Worm (Caenorhabditis elegans): ENCODE data around the gene T01C4.8.

DNA sequence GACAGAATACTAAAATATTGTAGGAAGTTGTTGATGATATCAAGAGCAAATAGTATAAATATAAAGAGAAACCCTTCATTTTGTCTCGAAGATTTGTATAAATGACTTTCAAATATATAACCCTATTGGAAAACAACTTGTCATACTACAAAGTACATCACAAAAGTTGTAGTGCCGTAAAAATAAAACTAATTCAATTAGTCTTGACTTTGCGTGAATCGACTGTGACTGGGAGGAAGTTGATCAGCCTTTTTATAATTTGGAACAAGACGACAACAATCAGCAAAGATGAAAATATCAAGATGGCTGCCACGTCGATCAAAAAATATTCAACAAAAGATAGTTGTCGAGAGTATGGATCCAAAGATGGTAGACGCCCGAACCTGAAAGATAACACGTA lies 12.5 kb upstream of the T01C4.8 start, which contains the start of gene ugt-40:
- TF ChIP-seq dao-5 (tag; optimal IDR thresholded peaks at IDR 0.05) (no peak), him-1 (tag; optimal IDR thresholded peaks at IDR 0.05) (no peak)

Measured in whole organism, L4/young adult.